Worm (Caenorhabditis elegans) whole organism, young adult: Measurements from ENCODE around the gene map-2.

ENCODE experiments used
- D2030.7 ChIP-seq: fragments of 200-800 bp; sonication (Bioruptor generic); IDR thresholded peaks from 2 replicates; pipeline ENCODE4 v1.3.6; 2022; ENCODE audit warnings: missing genetic modification reagents, missing genetic modification characterization, missing compliant biosample characterization
- F39B2.1 ChIP-seq: fragments of 200-800 bp; sonication (Bioruptor generic); IDR thresholded peaks from 2 replicates; pipeline ENCODE4 v1.3.6; 2022; ENCODE audit warnings: missing genetic modification reagents, missing genetic modification characterization, missing compliant biosample characterization
- F57C9.4 ChIP-seq: sonication (generic microtip); optimal IDR thresholded peaks from 2 replicates; lab custom pipeline; 2017; ENCODE audit warnings: mild to moderate bottlenecking, missing genetic modification characterization, missing compliant biosample characterization
- Y56A3A.18 ChIP-seq: fragments of 200-800 bp; sonication (Bioruptor generic); IDR thresholded peaks from 2 replicates; pipeline ENCODE4 v1.3.6; 2022; ENCODE audit warnings: missing genetic modification reagents, missing genetic modification characterization, missing compliant biosample characterization
- atf-7 ChIP-seq: sonication (generic microtip); optimal IDR thresholded peaks from 2 replicates; lab custom pipeline; 2017; ENCODE audit warnings: mild to moderate bottlenecking, missing genetic modification characterization, missing compliant biosample characterization
- attf-6 ChIP-seq: fragments of 200-800 bp; sonication (Bioruptor generic); IDR thresholded peaks from 2 replicates; pipeline ENCODE4 v1.3.6; 2022; ENCODE audit warnings: missing genetic modification reagents, missing genetic modification characterization, missing compliant biosample characterization
- ceh-100 ChIP-seq: fragments of 200-800 bp; sonication (Bioruptor generic); IDR thresholded peaks from 2 replicates; pipeline ENCODE4 v1.3.6; 2022; ENCODE audit warnings: missing genetic modification reagents, missing genetic modification characterization, missing compliant biosample characterization
- chd-7 ChIP-seq: sonication (generic microtip); optimal IDR thresholded peaks from 2 replicates; lab custom pipeline; 2016; ENCODE audit warnings: mild to moderate bottlenecking, missing genetic modification characterization, moderate library complexity, missing compliant biosample characterization
- egrh-3 ChIP-seq: fragments of 200-800 bp; sonication (Bioruptor generic); IDR thresholded peaks from 2 replicates; pipeline ENCODE4 v1.3.6; 2022; ENCODE audit warnings: missing genetic modification reagents, missing genetic modification characterization, missing compliant biosample characterization
- lag-1 ChIP-seq: fragments of 200-800 bp; sonication (Bioruptor generic); IDR thresholded peaks from 2 replicates; pipeline ENCODE4 v1.3.6; 2022; ENCODE audit warnings: missing genetic modification reagents, missing genetic modification characterization, missing compliant biosample characterization
- let-526 ChIP-seq: fragments of 200-800 bp; sonication (Bioruptor generic); IDR thresholded peaks from 2 replicates; pipeline ENCODE4 v1.3.6; 2022; ENCODE audit warnings: missing genetic modification reagents, missing genetic modification characterization, missing compliant biosample characterization
- let-607 ChIP-seq, 2 experiments: fragments of 200-800 bp in 1 of 2; sonication (Bioruptor generic) in 1 of 2; sonication (generic microtip) in 1 of 2; optimal IDR thresholded peaks; 2 replicates each; lab custom pipeline; 2016 to 2018; ENCODE audit warnings: mild to moderate bottlenecking in 2 of 2, missing compliant biosample characterization in 2 of 2, missing genetic modification characterization in 2 of 2, moderate library complexity in 2 of 2, missing genotype in 1 of 2
- lsy-27 ChIP-seq: sonication (generic microtip); optimal IDR thresholded peaks from 2 replicates; lab custom pipeline; 2017; ENCODE audit warnings: missing genetic modification characterization, mild to moderate bottlenecking, missing compliant biosample characterization, antibody characterized with exemption, missing genotype, borderline replicate concordance; ENCODE audit not compliant: insufficient read depth
- madf-10 ChIP-seq: sonication (generic microtip); optimal IDR thresholded peaks from 2 replicates; lab custom pipeline; 2016; ENCODE audit warnings: mild to moderate bottlenecking, missing genetic modification characterization, missing compliant biosample characterization
- nfya-1 ChIP-seq: sonication (generic microtip); optimal IDR thresholded peaks from 2 replicates; lab custom pipeline; 2017; ENCODE audit warnings: antibody characterized with exemption, missing compliant biosample characterization, missing genetic modification characterization, borderline replicate concordance; ENCODE audit not compliant: insufficient read depth
- repo-1 ChIP-seq: sonication (generic microtip); optimal IDR thresholded peaks from 2 replicates; lab custom pipeline; 2017; ENCODE audit warnings: mild to moderate bottlenecking, missing genetic modification characterization, missing compliant biosample characterization
- snpc-3.4 ChIP-seq: sonication (generic microtip); optimal IDR thresholded peaks from 2 replicates; lab custom pipeline; 2017; ENCODE audit warnings: missing genetic modification characterization, mild to moderate bottlenecking, missing compliant biosample characterization, antibody characterized with exemption, moderate library complexity, missing genotype, missing genetic modification reagents
- snpc-4 ChIP-seq, 5 experiments: fragments of 150-350 bp in 1 of 5; sonication (generic microtip) in 4 of 5; optimal IDR thresholded peaks; 2 replicates each; lab custom pipeline; 2014 to 2018; ENCODE audit warnings: missing genetic modification characterization in 5 of 5, missing biosample characterization in 3 of 5, antibody characterized with exemption in 2 of 5, mild to moderate bottlenecking in 2 of 5, missing compliant biosample characterization in 2 of 5, missing genotype in 2 of 5, moderate library complexity in 2 of 5, missing genetic modification reagents in 1 of 5
- sptf-2 ChIP-seq: fragments of 200-800 bp; sonication (Bioruptor generic); optimal IDR thresholded peaks from 2 replicates; lab custom pipeline; 2018; ENCODE audit warnings: mild to moderate bottlenecking, missing genetic modification characterization, missing compliant biosample characterization
- tbx-9 ChIP-seq: sonication (generic microtip); optimal IDR thresholded peaks from 2 replicates; lab custom pipeline; 2016; ENCODE audit warnings: borderline replicate concordance, missing genetic modification characterization, inconsistent platforms, missing compliant biosample characterization
- tlf-1 ChIP-seq: fragments of 200-800 bp; sonication (Bioruptor generic); optimal IDR thresholded peaks from 2 replicates; lab custom pipeline; 2018; ENCODE audit warnings: mild to moderate bottlenecking, missing genetic modification characterization, missing compliant biosample characterization

map-2 gene

ce11 chrIV:16813825-16814224 lies 40.9 kb downstream of the map-2 start, which contains the start of gene Y116A8A.2:
Gene Y116A8A.2 (minus strand): TSS chrIV:16813925.
- no peak for TF ChIP-seq let-607 (tag; optimal IDR thresholded peaks at IDR 0.05; lab: Kevin White, UChicago)
- TF ChIP-seq F39B2.1 (GFP tag; lab: Robert Waterston, UW): no peak
- TF ChIP-seq repo-1 (tag; lab: Kevin White, UChicago): no peak
- TF ChIP-seq chd-7 (tag; lab: Kevin White, UChicago): no peak
- no peak for TF ChIP-seq let-526 (GFP tag; lab: Robert Waterston, UW)
- no peak for TF ChIP-seq Y56A3A.18 (GFP tag; lab: Robert Waterston, UW)
- no peak for TF ChIP-seq ceh-100 (GFP tag; lab: Robert Waterston, UW)
- no peak for TF ChIP-seq atf-7 (tag; lab: Kevin White, UChicago)
- TF ChIP-seq tlf-1 (GFP tag; lab: Kevin White, UChicago): no peak
- no peak for TF ChIP-seq egrh-3 (GFP tag; lab: Robert Waterston, UW)
- no peak for TF ChIP-seq F57C9.4 (tag; lab: Kevin White, UChicago)
- TF ChIP-seq nfya-1: no peak
- TF ChIP-seq snpc-3.4 (tag; lab: Kevin White, UChicago): no peak
- no peak for TF ChIP-seq tbx-9
- no peak for TF ChIP-seq lag-1 (GFP tag; lab: Robert Waterston, UW)
- TF ChIP-seq madf-10: no peak
- TF ChIP-seq lsy-27 (tag; lab: Kevin White, UChicago): no peak

- TF ChIP-seq sptf-2 (no peak), snpc-4 (GFP tag; optimal IDR thresholded peaks at IDR 0.05; lab: Kevin White, UChicago) (no peak), snpc-4 (tag; optimal IDR thresholded peaks at IDR 0.05; lab: Kevin White, UChicago) (peak in 1 of 4 experiments; percentile 43)
Observed at ce11 chrIV:16812116-16812515, 42.6 kb downstream of the map-2 start.

ce11 chrIV:16808586-16808985 lies 46.1 kb downstream of the map-2 start:
- peak; percentile 56 for TF ChIP-seq snpc-4 (GFP tag; optimal IDR thresholded peaks at IDR 0.05; lab: Kevin White, UChicago)
- TF ChIP-seq snpc-4 (tag; optimal IDR thresholded peaks at IDR 0.05; lab: Kevin White, UChicago): peak in 3 of 4 experiments; percentile 50 to 94 (median 83)
- peak; percentile 47; the same call in 1 of the 2 replicates for TF ChIP-seq D2030.7 (GFP tag; lab: Robert Waterston, UW)
- TF ChIP-seq egrh-3 (GFP tag; lab: Robert Waterston, UW): peak; percentile 43; the same call in 1 of the 2 replicates
- peak; percentile 97 for TF ChIP-seq attf-6 (GFP tag; lab: Robert Waterston, UW)
- TF ChIP-seq, all 124 proteins: peak for 4; not testable (repeated sequence) for 120

- TF ChIP-seq snpc-4 (GFP tag; optimal IDR thresholded peaks at IDR 0.05; lab: Kevin White, UChicago) (no peak), snpc-4 (tag; optimal IDR thresholded peaks at IDR 0.05; lab: Kevin White, UChicago) (peak in 1 of 4 experiments; percentile 18), let-526 (GFP tag; lab: Robert Waterston, UW) (no peak)
- TF ChIP-seq, all 124 proteins: peak for 1
Observed at ce11 chrIV:16806352-16806751, 48.3 kb downstream of the map-2 start, which contains the start of gene clec-193. Gene clec-193 (minus strand): TSS chrIV:16806452.
